Fruit fly (Drosophila melanogaster): ENCODE results near the gene sd.

- TF ChIP-seq CG9948 (tag; optimal IDR thresholded peaks at IDR 0.05) (no peak), CG34367 (tag; optimal IDR thresholded peaks at IDR 0.05) (no peak), CG8159 (tag; optimal IDR thresholded peaks at IDR 0.05) (no peak), CG17806 (tag; optimal IDR thresholded peaks at IDR 0.05) (no peak), D1 (tag; optimal IDR thresholded peaks at IDR 0.05) (peak; percentile 54), gl (tag; optimal IDR thresholded peaks at IDR 0.05) (no peak), Ets98B (GFP tag; IDR thresholded peaks at IDR 0.05) (peak; percentile 30; the same call in 1 of the 2 replicates), Pif1A (GFP tag; optimal IDR thresholded peaks at IDR 0.05) (no peak), CG13204 (GFP tag; optimal IDR thresholded peaks at IDR 0.05) (no peak)
Observed at dm6 chrX:15835393-15835792, 31.2 kb downstream of the sd start, which contains the start of gene Chc.
